Fruit fly (Drosophila melanogaster) whole organism, prepupa: ENCODE results near the gene shf.

Experiments
- Blimp-1 ChIP-seq: fragments of 200-800 bp; sonication (Bioruptor generic); optimal IDR thresholded peaks from 3 replicates; lab custom pipeline; 2017; ENCODE audit warnings: missing biosample characterization, missing genetic modification characterization, mild to moderate bottlenecking, moderate library complexity, missing genetic modification reagents
- CG10631 ChIP-seq: fragments of 200-800 bp; sonication (Bioruptor generic); optimal IDR thresholded peaks from 2 replicates; lab custom pipeline; 2016; ENCODE audit warnings: missing biosample characterization, missing genetic modification characterization
- CG10669 ChIP-seq: fragments of 200-800 bp; sonication (Bioruptor generic); optimal IDR thresholded peaks from 3 replicates; lab custom pipeline; 2018; ENCODE audit warnings: missing biosample characterization, mild to moderate bottlenecking, missing genetic modification characterization, moderate library complexity
- CG11294 ChIP-seq: fragments of 200-800 bp; sonication (Bioruptor generic); IDR thresholded peaks from 2 replicates; pipeline ENCODE4 v1.3.6; 2022; ENCODE audit warnings: missing biosample characterization, missing genetic modification characterization
- CG11762 ChIP-seq: fragments of 200-800 bp; sonication (Bioruptor generic); optimal IDR thresholded peaks from 3 replicates; lab custom pipeline; 2016; ENCODE audit warnings: missing biosample characterization, missing genetic modification characterization; ENCODE audit not compliant: insufficient read depth
- CG11902 ChIP-seq: fragments of 200-800 bp; sonication (Bioruptor generic); optimal IDR thresholded peaks from 3 replicates; lab custom pipeline; 2016; ENCODE audit warnings: missing biosample characterization, missing genetic modification characterization
- CG15336 ChIP-seq: fragments of 200-800 bp; sonication (Bioruptor generic); IDR thresholded peaks from 2 replicates; pipeline ENCODE4 v1.3.6; 2022; ENCODE audit warnings: missing biosample characterization, missing genetic modification characterization
- CG1621 ChIP-seq: fragments of 200-800 bp; sonication (Bioruptor generic); optimal IDR thresholded peaks from 3 replicates; lab custom pipeline; 2018; ENCODE audit warnings: missing biosample characterization, mild to moderate bottlenecking, missing genetic modification characterization
- CG3032 ChIP-seq: fragments of 200-800 bp; optimal IDR thresholded peaks from 2 replicates; lab custom pipeline; 2019; ENCODE audit warnings: missing biosample characterization, mild to moderate bottlenecking, missing genetic modification characterization, moderate library complexity
- CG32006 ChIP-seq: fragments of 200-800 bp; sonication (Bioruptor generic); optimal IDR thresholded peaks from 3 replicates; lab custom pipeline; 2017; ENCODE audit warnings: missing biosample characterization, mild to moderate bottlenecking, missing genetic modification characterization
- CG34406 ChIP-seq: fragments of 200-800 bp; sonication (Bioruptor generic); optimal IDR thresholded peaks from 3 replicates; lab custom pipeline; 2016; ENCODE audit warnings: missing biosample characterization, missing genetic modification characterization
- CG6276 ChIP-seq: fragments of 200-800 bp; sonication (Bioruptor generic); optimal IDR thresholded peaks from 2 replicates; lab custom pipeline; 2017; ENCODE audit warnings: missing biosample characterization, mild to moderate bottlenecking, missing genetic modification characterization
- CG6808 ChIP-seq: fragments of 200-800 bp; sonication (Bioruptor generic); optimal IDR thresholded peaks from 3 replicates; lab custom pipeline; 2017; ENCODE audit warnings: missing biosample characterization, missing genetic modification characterization, mild to moderate bottlenecking, moderate library complexity, missing genetic modification reagents
- CG8119 ChIP-seq: fragments of 200-800 bp; sonication (Bioruptor generic); IDR thresholded peaks from 3 replicates; pipeline ENCODE4 v1.3.6; 2022; ENCODE audit warnings: missing biosample characterization, missing genetic modification characterization
- CG8319 ChIP-seq: fragments of 200-800 bp; sonication (Bioruptor generic); optimal IDR thresholded peaks from 3 replicates; lab custom pipeline; 2016; ENCODE audit warnings: missing biosample characterization, missing genetic modification characterization
- CG9139 ChIP-seq: fragments of 200-800 bp; sonication (Bioruptor generic); optimal IDR thresholded peaks from 3 replicates; lab custom pipeline; 2017; ENCODE audit warnings: missing biosample characterization, mild to moderate bottlenecking, missing genetic modification characterization
- Eip78C ChIP-seq: fragments of 200-800 bp; sonication (Bioruptor generic); peaks from one replicate; lab custom pipeline; 2016; ENCODE audit warnings: missing biosample characterization, missing genetic modification characterization
- Eip93F ChIP-seq: fragments of 200-800 bp; sonication (Bioruptor generic); optimal IDR thresholded peaks from 2 replicates; lab custom pipeline; 2016; ENCODE audit warnings: missing biosample characterization, mild to moderate bottlenecking, missing genetic modification characterization
- Ets96B ChIP-seq: fragments of 200-800 bp; optimal IDR thresholded peaks from 2 replicates; lab custom pipeline; 2019; ENCODE audit warnings: missing biosample characterization, mild to moderate bottlenecking, missing genetic modification characterization, moderate library complexity
- Gug ChIP-seq: fragments of 200-800 bp; sonication (Bioruptor generic); IDR thresholded peaks from 2 replicates; pipeline ENCODE4 v1.3.6; 2022; ENCODE audit warnings: missing biosample characterization, missing genetic modification characterization
- Hr39 ChIP-seq: fragments of 200-800 bp; sonication (Bioruptor generic); optimal IDR thresholded peaks from 2 replicates; lab custom pipeline; 2016; ENCODE audit warnings: missing biosample characterization, missing genetic modification characterization
- Met ChIP-seq: fragments of 200-800 bp; sonication (Bioruptor generic); optimal IDR thresholded peaks from 3 replicates; lab custom pipeline; 2016; ENCODE audit warnings: missing biosample characterization, missing genetic modification characterization
- OdsH ChIP-seq: fragments of 200-800 bp; sonication (Bioruptor generic); optimal IDR thresholded peaks from 3 replicates; lab custom pipeline; 2016; ENCODE audit warnings: missing biosample characterization, missing genetic modification characterization
- Smox ChIP-seq: fragments of 200-800 bp; sonication (Bioruptor generic); optimal IDR thresholded peaks from 3 replicates; lab custom pipeline; 2016; ENCODE audit warnings: missing biosample characterization, missing genetic modification characterization
- Sox14 ChIP-seq: fragments of 200-800 bp; sonication (Bioruptor generic); optimal IDR thresholded peaks from 3 replicates; lab custom pipeline; 2016; ENCODE audit warnings: missing biosample characterization, missing genetic modification characterization
- Sox15 ChIP-seq: fragments of 200-800 bp; sonication (Bioruptor generic); optimal IDR thresholded peaks from 3 replicates; lab custom pipeline; 2016; ENCODE audit warnings: missing biosample characterization, missing genetic modification characterization
- achi ChIP-seq: fragments of 200-800 bp; sonication (Bioruptor generic); optimal IDR thresholded peaks from 3 replicates; lab custom pipeline; 2016; ENCODE audit warnings: missing biosample characterization, missing genetic modification characterization
- acj6 ChIP-seq: fragments of 200-800 bp; sonication (Bioruptor generic); optimal IDR thresholded peaks from 3 replicates; lab custom pipeline; 2016; ENCODE audit warnings: missing biosample characterization, missing genetic modification characterization
- dsx ChIP-seq: fragments of 200-800 bp; optimal IDR thresholded peaks from 3 replicates; lab custom pipeline; 2019; ENCODE audit warnings: missing biosample characterization, mild to moderate bottlenecking, missing genetic modification characterization, moderate library complexity; ENCODE audit not compliant: poor library complexity, severe bottlenecking
- eg ChIP-seq: fragments of 200-800 bp; sonication (Bioruptor generic); IDR thresholded peaks from 3 replicates; pipeline ENCODE4 v1.3.6; 2022; ENCODE audit warnings: missing biosample characterization, missing genetic modification characterization
- esn ChIP-seq: fragments of 200-800 bp; sonication (Bioruptor generic); optimal IDR thresholded peaks from 2 replicates; lab custom pipeline; 2016; ENCODE audit warnings: missing biosample characterization, mild to moderate bottlenecking, missing genetic modification characterization, moderate library complexity
- fd59A ChIP-seq: fragments of 200-800 bp; sonication (Bioruptor generic); optimal IDR thresholded peaks from 2 replicates; lab custom pipeline; 2017; ENCODE audit warnings: missing biosample characterization, mild to moderate bottlenecking, missing genetic modification characterization, missing genetic modification reagents
- fd85E ChIP-seq: fragments of 200-800 bp; sonication (Bioruptor generic); optimal IDR thresholded peaks from 3 replicates; lab custom pipeline; 2016; ENCODE audit warnings: missing biosample characterization, missing genetic modification characterization
- fkh ChIP-seq: fragments of 200-800 bp; sonication (Bioruptor generic); optimal IDR thresholded peaks from 3 replicates; lab custom pipeline; 2017; ENCODE audit warnings: missing biosample characterization, mild to moderate bottlenecking, missing genetic modification characterization, moderate library complexity
- lz ChIP-seq: fragments of 200-800 bp; sonication (Bioruptor generic); optimal IDR thresholded peaks from 3 replicates; lab custom pipeline; 2016; ENCODE audit warnings: missing biosample characterization, missing genetic modification characterization
- net ChIP-seq: fragments of 200-800 bp; sonication (Bioruptor generic); optimal IDR thresholded peaks from 3 replicates; lab custom pipeline; 2016; ENCODE audit warnings: missing biosample characterization, missing genetic modification characterization
- pdm3 ChIP-seq: fragments of 200-800 bp; sonication (Bioruptor generic); optimal IDR thresholded peaks from 3 replicates; lab custom pipeline; 2016; ENCODE audit warnings: missing biosample characterization, missing genetic modification characterization
- salr ChIP-seq, 2 experiments: fragments of 200-800 bp; sonication (Bioruptor generic); optimal IDR thresholded peaks; 3 replicates each; lab custom pipeline; 2016 to 2018; ENCODE audit warnings: missing biosample characterization in 2 of 2, missing genetic modification characterization in 2 of 2, mild to moderate bottlenecking in 1 of 2
- spab ChIP-seq: fragments of 200-800 bp; sonication (Bioruptor generic); optimal IDR thresholded peaks from 2 replicates; lab custom pipeline; 2017; ENCODE audit warnings: missing biosample characterization, mild to moderate bottlenecking, missing genetic modification characterization, missing genetic modification reagents
- ss ChIP-seq, 2 experiments: fragments of 200-800 bp; sonication (Bioruptor generic); optimal IDR thresholded peaks; 2 replicates in 1 of 2; 3 replicates in 1 of 2; lab custom pipeline; 2017 to 2018; ENCODE audit warnings: mild to moderate bottlenecking in 2 of 2, missing biosample characterization in 2 of 2, missing genetic modification characterization in 2 of 2, moderate library complexity in 1 of 2
- svp ChIP-seq: fragments of 200-800 bp; sonication (Bioruptor generic); peaks from one replicate; lab custom pipeline; 2016; ENCODE audit warnings: missing biosample characterization, missing genetic modification characterization
- topi ChIP-seq: fragments of 200-800 bp; sonication (Bioruptor generic); optimal IDR thresholded peaks from 3 replicates; lab custom pipeline; 2016; ENCODE audit warnings: missing biosample characterization, missing genetic modification characterization
- vri ChIP-seq: fragments of 200-800 bp; sonication (Bioruptor generic); optimal IDR thresholded peaks from 3 replicates; lab custom pipeline; 2016; ENCODE audit warnings: missing biosample characterization, mild to moderate bottlenecking, missing genetic modification characterization

shf gene

dm6 chrX:6778780-6779179 lies 679 bp downstream of the shf start (continued):
- TF ChIP-seq esn (GFP tag; lab: Kevin White, UChicago) = no peak
- peak; percentile 21 for TF ChIP-seq CG32006 (GFP tag; lab: Kevin White, UChicago)
- TF ChIP-seq CG11902 (GFP tag; lab: Kevin White, UChicago) = no peak
- TF ChIP-seq CG10669 (GFP tag; lab: Kevin White, UChicago) = peak; percentile 37
- TF ChIP-seq Eip93F (GFP tag; lab: Kevin White, UChicago) = no peak
- TF ChIP-seq CG3032 = no peak
- TF ChIP-seq fkh = no peak
- no peak for TF ChIP-seq CG34406
- TF ChIP-seq Gug (GFP tag; lab: Robert Waterston, UW) = no peak
- no peak for TF ChIP-seq fd85E
- TF ChIP-seq Met = no peak
- TF ChIP-seq Blimp-1 (GFP tag; lab: Kevin White, UChicago) = no peak
- TF ChIP-seq, all 60 proteins: peak for 14

- peak; percentile 88 for TF ChIP-seq Eip78C (GFP tag; lab: Kevin White, UChicago)
- peak; percentile 19 for TF ChIP-seq OdsH (GFP tag; lab: Kevin White, UChicago)
- TF ChIP-seq CG11762 (GFP tag; lab: Kevin White, UChicago) = peak; percentile 8
- peak; percentile 38 for TF ChIP-seq pdm3 (GFP tag; lab: Kevin White, UChicago)
- no peak for TF ChIP-seq CG6276
- peak; percentile 29 for TF ChIP-seq dsx (GFP tag; lab: Kevin White, UChicago)
- TF ChIP-seq CG8319 (GFP tag; lab: Kevin White, UChicago) = no peak
- TF ChIP-seq CG9139 = peak; percentile 26
- TF ChIP-seq spab (GFP tag; lab: Kevin White, UChicago) = peak; percentile 30
- TF ChIP-seq CG3032 = peak; percentile 55
- no peak for TF ChIP-seq fd85E
- peak in 1 of 2 experiments; percentile 40 for TF ChIP-seq ss (GFP tag; optimal IDR thresholded peaks at IDR 0.05; lab: Kevin White, UChicago)
- TF ChIP-seq topi (GFP tag; lab: Kevin White, UChicago) = peak; percentile 9
- TF ChIP-seq lz (GFP tag; lab: Kevin White, UChicago) = peak; percentile 29
- peak; percentile 14 for TF ChIP-seq Smox (GFP tag; lab: Kevin White, UChicago)
- TF ChIP-seq CG10669 (GFP tag; lab: Kevin White, UChicago) = peak; percentile 48
- TF ChIP-seq net (GFP tag; lab: Kevin White, UChicago) = peak; percentile 3
- TF ChIP-seq CG1621 = no peak
- TF ChIP-seq Eip93F (GFP tag; lab: Kevin White, UChicago) = no peak
- peak; percentile 44 for TF ChIP-seq fd59A (GFP tag; lab: Kevin White, UChicago)
- peak; percentile 42 for TF ChIP-seq acj6 (GFP tag; lab: Kevin White, UChicago)
- no peak for TF ChIP-seq fkh
- TF ChIP-seq Ets96B = peak; percentile 35
- peak; percentile 55 for TF ChIP-seq Met
- TF ChIP-seq CG11294 (GFP tag; lab: Robert Waterston, UW) = no peak
- TF ChIP-seq Sox15 = peak; percentile 2
- TF ChIP-seq eg (GFP tag; lab: Robert Waterston, UW) = no peak
- TF ChIP-seq CG10631 (GFP tag; lab: Kevin White, UChicago) = peak; percentile 48
- no peak for TF ChIP-seq CG8119
- no peak for TF ChIP-seq vri
- peak; percentile 3 for TF ChIP-seq Hr39 (GFP tag; lab: Kevin White, UChicago)
- TF ChIP-seq CG6808 (GFP tag; lab: Kevin White, UChicago) = peak; percentile 24
- TF ChIP-seq Gug (GFP tag; lab: Robert Waterston, UW) = no peak
- TF ChIP-seq salr (GFP tag; optimal IDR thresholded peaks at IDR 0.05; lab: Kevin White, UChicago) = no peak
- peak; percentile 36 for TF ChIP-seq CG32006 (GFP tag; lab: Kevin White, UChicago)
- TF ChIP-seq Sox14 (GFP tag; lab: Kevin White, UChicago) = no peak
- no peak for TF ChIP-seq CG15336 (GFP tag; lab: Robert Waterston, UW)
- TF ChIP-seq svp = peak; percentile 74
- peak; percentile 53 for TF ChIP-seq achi (GFP tag; lab: Kevin White, UChicago)
These were observed 1.4 kb downstream of the shf start for dm6 chrX:6778068-6778467.
